Worm (Caenorhabditis elegans) whole organism, midembryonic: Measurements from ENCODE around the gene atx-3.

Source experiments
- T22C8.4 ChIP-seq: fragments of 200-800 bp; sonication (Bioruptor generic); IDR thresholded peaks from 2 replicates; pipeline ENCODE4 v1.3.6; 2022; ENCODE audit warnings: missing genetic modification characterization, missing compliant biosample characterization
- cog-1 ChIP-seq: sonication (generic microtip); optimal IDR thresholded peaks from 2 replicates; lab custom pipeline; 2016; ENCODE audit warnings: missing genetic modification characterization, missing compliant biosample characterization
- flt-1 ChIP-seq: fragments of 200-800 bp; sonication (Bioruptor generic); IDR thresholded peaks from 2 replicates; pipeline ENCODE4 v1.3.6; 2022; ENCODE audit warnings: missing genetic modification characterization, missing compliant biosample characterization
- klf-2 ChIP-seq: fragments of 200-800 bp; sonication (Bioruptor generic); conservative IDR thresholded peaks from 2 replicates; pipeline ENCODE4 v1.3.6; 2022; ENCODE audit warnings: missing genetic modification reagents, missing genetic modification characterization, missing compliant biosample characterization
- med-1 ChIP-seq: sonication (generic microtip); optimal IDR thresholded peaks from 2 replicates; lab custom pipeline; 2017; ENCODE audit warnings: missing genetic modification characterization, mild to moderate bottlenecking, missing compliant biosample characterization, antibody characterized with exemption, missing genetic modification reagents; ENCODE audit not compliant: insufficient read depth
- ref-1 ChIP-seq: fragments of 200-800 bp; sonication (Bioruptor generic); conservative IDR thresholded peaks from 2 replicates; pipeline ENCODE4 v1.3.6; 2022; ENCODE audit warnings: missing genetic modification reagents, missing genetic modification characterization, missing compliant biosample characterization
- tab-1 ChIP-seq: fragments of 200-800 bp; sonication (Bioruptor generic); IDR thresholded peaks from 2 replicates; pipeline ENCODE4 v1.3.6; 2022; ENCODE audit warnings: missing genetic modification characterization, missing compliant biosample characterization
- ztf-23 ChIP-seq: fragments of 200-800 bp; sonication (Bioruptor generic); IDR thresholded peaks from 2 replicates; pipeline ENCODE4 v1.3.6; 2022; ENCODE audit warnings: missing genetic modification reagents, missing genetic modification characterization, missing compliant biosample characterization
- ztf-29 ChIP-seq: fragments of 200-800 bp; sonication (Bioruptor generic); IDR thresholded peaks from 2 replicates; pipeline ENCODE4 v1.3.6; 2022; ENCODE audit warnings: missing genetic modification reagents, missing genetic modification characterization, missing compliant biosample characterization

atx-3 gene

DNA sequence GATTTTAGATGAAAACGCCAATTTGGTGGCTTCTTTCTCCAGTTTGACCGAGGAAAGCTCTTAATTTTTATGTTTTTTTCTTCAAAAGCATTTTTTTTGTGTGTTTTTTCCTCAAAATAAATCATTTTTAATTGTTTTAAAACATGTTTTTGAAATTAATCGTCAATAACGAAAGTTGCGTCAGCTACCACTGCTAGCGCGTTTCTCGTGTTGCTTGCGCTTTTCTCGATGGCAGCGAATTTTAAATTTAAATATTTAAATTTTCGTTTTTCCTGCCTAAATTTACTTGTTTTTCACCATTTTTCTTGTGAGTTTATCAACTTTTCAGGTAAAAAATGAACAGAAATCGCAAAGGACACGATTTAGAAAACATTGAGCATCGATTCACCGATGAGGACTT lies 39.3 kb downstream of the atx-3 start, which contains the start of gene prde-1:
TSS of gene prde-1 (plus strand) at position 322 of the 400 bp plus-strand sequence.
- TF ChIP-seq cog-1 (tag; lab: Kevin White, UChicago), result no peak
- TF ChIP-seq flt-1 (GFP tag; lab: Robert Waterston, UW), result no peak
- TF ChIP-seq tab-1, result no peak
- TF ChIP-seq med-1 (GFP tag; lab: Kevin White, UChicago), result no peak
- no peak for TF ChIP-seq ref-1
- no peak for TF ChIP-seq ztf-23
- TF ChIP-seq T22C8.4 (GFP tag; lab: Robert Waterston, UW), result no peak
- TF ChIP-seq ztf-29 (GFP tag; lab: Robert Waterston, UW), result no peak
- no peak for TF ChIP-seq klf-2

ce11 chrV:15536320-15536719 lies 40.9 kb downstream of the atx-3 start, which contains the start of gene F21A3.4:
Gene F21A3.4 (plus strand): TSS chrV:15536620.
- TF ChIP-seq ref-1 (no peak), ztf-23 (no peak), cog-1 (tag; lab: Kevin White, UChicago) (no peak), flt-1 (GFP tag; lab: Robert Waterston, UW) (no peak), tab-1 (no peak), med-1 (GFP tag; lab: Kevin White, UChicago) (no peak), T22C8.4 (GFP tag; lab: Robert Waterston, UW) (no peak), ztf-29 (GFP tag; lab: Robert Waterston, UW) (no peak), klf-2 (no peak)

ce11 chrV:15533864-15534263 lies 43.4 kb downstream of the atx-3 start, which contains the start of gene F21A3.2:
Gene F21A3.2 (minus strand): TSS chrV:15533964.
- TF ChIP-seq tab-1, result no peak

ce11 chrV:15533096-15533495 lies 44.1 kb downstream of the atx-3 start, which contains the start of gene F21A3.11:
Gene F21A3.11 (minus strand): TSS chrV:15533212.
- TF ChIP-seq ztf-29 (GFP tag; lab: Robert Waterston, UW) (no peak), flt-1 (GFP tag; lab: Robert Waterston, UW) (no peak), ztf-23 (no peak), med-1 (GFP tag; lab: Kevin White, UChicago) (no peak)

DNA sequence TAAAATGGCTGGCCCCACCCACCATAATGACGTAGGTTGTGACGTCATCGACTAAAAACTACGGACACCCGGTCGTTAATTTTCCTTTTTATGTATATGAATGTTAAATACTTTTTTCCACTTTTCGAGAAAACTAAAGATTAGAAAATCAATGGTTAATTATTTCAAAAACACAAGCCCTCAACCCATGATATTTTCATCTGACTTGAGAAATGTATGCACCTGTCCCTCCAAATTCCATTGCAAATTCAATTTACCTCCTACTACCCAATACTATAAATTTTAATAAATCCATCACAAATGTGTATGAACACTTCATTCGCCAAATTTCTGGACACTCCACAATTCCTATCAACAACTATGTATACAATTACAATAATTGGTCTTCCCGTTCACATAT lies 48.2 kb downstream of the atx-3 start, which contains the start of gene srh-276:
TSS of gene srh-276 (plus strand) at position 301 of the 400 bp plus-strand sequence.
- TF ChIP-seq ref-1 (no peak), ztf-29 (GFP tag; lab: Robert Waterston, UW) (no peak), med-1 (GFP tag; lab: Kevin White, UChicago) (no peak), klf-2 (no peak), cog-1 (tag; lab: Kevin White, UChicago) (no peak), ztf-23 (no peak), flt-1 (GFP tag; lab: Robert Waterston, UW) (no peak), T22C8.4 (GFP tag; lab: Robert Waterston, UW) (no peak)
